Worm (Caenorhabditis elegans): ENCODE data around the gene C23G10.2.

- TF ChIP-seq lin-11 (tag; optimal IDR thresholded peaks at IDR 0.05) (no peak), dmd-4 (tag; optimal IDR thresholded peaks at IDR 0.05; ENCODE audit: borderline replicate concordance) (no peak), odd-2 (tag; optimal IDR thresholded peaks at IDR 0.05) (no peak), nhr-11 (tag; optimal IDR thresholded peaks at IDR 0.05) (no peak), pag-3 (tag; optimal IDR thresholded peaks at IDR 0.05; ENCODE audit: borderline replicate concordance) (no peak), nhr-232 (tag; optimal IDR thresholded peaks at IDR 0.05) (no peak), mec-3 (tag; optimal IDR thresholded peaks at IDR 0.05; ENCODE audit: borderline replicate concordance) (no peak), pat-9 (tag; optimal IDR thresholded peaks at IDR 0.05) (no peak), K09A11.1 (tag; optimal IDR thresholded peaks at IDR 0.05; ENCODE audit: insufficient read depth) (no peak), ets-4 (tag; optimal IDR thresholded peaks at IDR 0.05) (no peak), tbx-2 (tag; optimal IDR thresholded peaks at IDR 0.05) (no peak), ceh-31 (tag; optimal IDR thresholded peaks at IDR 0.05) (no peak), unc-3 (GFP tag; conservative IDR thresholded peaks at IDR 0.05) (no peak), unc-3 (tag; optimal IDR thresholded peaks at IDR 0.05) (no peak), rnt-1 (tag; optimal IDR thresholded peaks at IDR 0.05) (no peak)
These were observed 39.2 kb upstream of the C23G10.2 start, which contains the start of gene efk-1 for ce11 chrIII:6168497-6169227.

Data from whole organism, late embryonic.